Fruit fly (Drosophila melanogaster) whole organism, embryonic: ENCODE measurements around the gene shv.
A peak's percentile ranks its signal among the peaks of the same experiment; 100 is the strongest.

Experiments used
- ATbp ChIP-seq: fragments of 200-800 bp; sonication (Bioruptor generic); optimal IDR thresholded peaks from 2 replicates; lab custom pipeline; 2017; ENCODE audit warnings: missing biosample characterization, mild to moderate bottlenecking, missing genetic modification characterization, missing genetic modification reagents
- B-H1 ChIP-seq: fragments of 200-800 bp; sonication (Bioruptor generic); IDR thresholded peaks from 3 replicates; pipeline ENCODE4 v1.3.6; 2022; ENCODE audit warnings: missing biosample characterization, missing genetic modification characterization
- C15 ChIP-seq: fragments of 200-800 bp; sonication (Bioruptor generic); IDR thresholded peaks from 3 replicates; pipeline ENCODE4 v1.3.6; 2022; ENCODE audit warnings: missing biosample characterization, missing genetic modification characterization
- CG10209 ChIP-seq: fragments of 200-800 bp; sonication (Bioruptor generic); optimal IDR thresholded peaks from 3 replicates; lab custom pipeline; 2017; ENCODE audit warnings: missing biosample characterization, mild to moderate bottlenecking, missing genetic modification characterization, missing genetic modification reagents
- CG10462 ChIP-seq: fragments of 200-800 bp; sonication (Bioruptor generic); optimal IDR thresholded peaks from 2 replicates; lab custom pipeline; 2016; ENCODE audit warnings: missing biosample characterization, missing genetic modification characterization
- CG12299 ChIP-seq: fragments of 200-800 bp; sonication (Bioruptor generic); optimal IDR thresholded peaks from 2 replicates; lab custom pipeline; 2018; ENCODE audit warnings: missing biosample characterization, mild to moderate bottlenecking, missing genetic modification characterization
- CG12769 ChIP-seq: fragments of 200-800 bp; sonication (Bioruptor generic); optimal IDR thresholded peaks from 2 replicates; lab custom pipeline; 2019; ENCODE audit warnings: missing biosample characterization, mild to moderate bottlenecking, missing genetic modification characterization, moderate library complexity
- CG13775 ChIP-seq: fragments of 200-800 bp; sonication (Bioruptor generic); optimal IDR thresholded peaks from 3 replicates; lab custom pipeline; 2017; ENCODE audit warnings: missing biosample characterization, mild to moderate bottlenecking, missing genetic modification characterization
- CG14667 ChIP-seq: fragments of 200-800 bp; sonication (Bioruptor generic); IDR thresholded peaks from 2 replicates; pipeline ENCODE4 v1.3.6; 2022; ENCODE audit warnings: missing biosample characterization, missing genetic modification characterization
- CG14710 ChIP-seq: fragments of 200-800 bp; sonication (Bioruptor generic); optimal IDR thresholded peaks from 3 replicates; lab custom pipeline; 2019; ENCODE audit warnings: missing biosample characterization, mild to moderate bottlenecking, missing genetic modification characterization, moderate library complexity
- CG15479 ChIP-seq: fragments of 200-800 bp; sonication (Bioruptor generic); optimal IDR thresholded peaks from 3 replicates; lab custom pipeline; 2019; ENCODE audit warnings: missing biosample characterization, mild to moderate bottlenecking, missing genetic modification characterization, moderate library complexity
- CG17359 ChIP-seq: fragments of 200-800 bp; sonication (Bioruptor generic); optimal IDR thresholded peaks from 3 replicates; lab custom pipeline; 2018; ENCODE audit warnings: missing biosample characterization, mild to moderate bottlenecking, missing genetic modification characterization, moderate library complexity
- CG17568 ChIP-seq: fragments of 200-800 bp; sonication (Bioruptor generic); optimal IDR thresholded peaks from 2 replicates; lab custom pipeline; 2018; ENCODE audit warnings: missing biosample characterization, mild to moderate bottlenecking, missing genetic modification characterization, moderate library complexity
- CG17612 ChIP-seq: fragments of 200-800 bp; sonication (Bioruptor generic); IDR thresholded peaks from 2 replicates; pipeline ENCODE4 v1.3.6; 2022; ENCODE audit warnings: missing biosample characterization, missing genetic modification characterization
- CG18262 ChIP-seq: fragments of 200-800 bp; optimal IDR thresholded peaks from 3 replicates; lab custom pipeline; 2019; ENCODE audit warnings: missing biosample characterization, mild to moderate bottlenecking, missing genetic modification characterization, moderate library complexity
- CG18476 ChIP-seq: fragments of 200-800 bp; sonication (Bioruptor generic); optimal IDR thresholded peaks from 2 replicates; lab custom pipeline; 2016; ENCODE audit warnings: missing biosample characterization, mild to moderate bottlenecking, missing genetic modification characterization
- CG34224 ChIP-seq: fragments of 200-800 bp; sonication (Bioruptor generic); IDR thresholded peaks from 3 replicates; pipeline ENCODE4 v1.3.6; 2022; ENCODE audit warnings: missing biosample characterization, missing genetic modification characterization; ENCODE audit not compliant: partially characterized antibody
- CG3838 ChIP-seq: fragments of 200-800 bp; sonication (Bioruptor generic); optimal IDR thresholded peaks from 3 replicates; lab custom pipeline; 2016; ENCODE audit warnings: missing biosample characterization, missing genetic modification characterization
- CG3847 ChIP-seq: fragments of 200-800 bp; sonication (Bioruptor generic); IDR thresholded peaks from 2 replicates; pipeline ENCODE4 v1.3.6; 2022; ENCODE audit warnings: missing biosample characterization, missing genetic modification characterization
- CG3995 ChIP-seq: fragments of 200-800 bp; sonication (Bioruptor generic); optimal IDR thresholded peaks from 3 replicates; lab custom pipeline; 2016; ENCODE audit warnings: missing biosample characterization, missing genetic modification characterization
- CG42726 ChIP-seq: fragments of 200-800 bp; sonication (Bioruptor generic); IDR thresholded peaks from 2 replicates; pipeline ENCODE4 v1.3.6; 2022; ENCODE audit warnings: missing biosample characterization, missing genetic modification characterization; ENCODE audit not compliant: partially characterized antibody
- CG6254 ChIP-seq: fragments of 200-800 bp; sonication (Bioruptor generic); optimal IDR thresholded peaks from 3 replicates; lab custom pipeline; 2017; ENCODE audit warnings: mild to moderate bottlenecking, missing biosample characterization, missing genetic modification reagents, missing genetic modification characterization
- CG6791 ChIP-seq: fragments of 200-800 bp; sonication (Bioruptor generic); IDR thresholded peaks from 3 replicates; pipeline ENCODE4 v1.3.6; 2022; ENCODE audit warnings: missing biosample characterization, missing genetic modification characterization; ENCODE audit not compliant: partially characterized antibody
- CG8765 ChIP-seq: fragments of 200-800 bp; sonication (Bioruptor generic); IDR thresholded peaks from 2 replicates; pipeline ENCODE4 v1.3.6; 2022; ENCODE audit warnings: missing biosample characterization, missing genetic modification characterization
- D19A ChIP-seq: fragments of 200-800 bp; optimal IDR thresholded peaks from 3 replicates; lab custom pipeline; 2019; ENCODE audit warnings: missing biosample characterization, mild to moderate bottlenecking, missing genetic modification characterization, moderate library complexity
- Dfd ChIP-seq, 2 experiments: fragments of >200 bp; optimal IDR thresholded peaks; 2 replicates each; lab custom pipeline; 2017; ENCODE audit warnings: missing biosample characterization in 2 of 2, missing genetic modification characterization in 2 of 2
- Drgx ChIP-seq: fragments of 200-800 bp; sonication (Bioruptor generic); IDR thresholded peaks from 2 replicates; pipeline ENCODE4 v1.3.6; 2022; ENCODE audit warnings: missing biosample characterization, missing genetic modification characterization
- HLH4C ChIP-seq: fragments of 200-800 bp; sonication (Bioruptor generic); IDR thresholded peaks from 3 replicates; pipeline ENCODE4 v1.3.6; 2022; ENCODE audit warnings: missing biosample characterization, missing genetic modification characterization; ENCODE audit not compliant: partially characterized antibody
- HLH54F ChIP-seq: fragments of 200-800 bp; sonication (Bioruptor generic); optimal IDR thresholded peaks from 3 replicates; lab custom pipeline; 2016; ENCODE audit warnings: missing biosample characterization, missing genetic modification characterization
- Hr3 ChIP-seq: fragments of 200-800 bp; sonication (Bioruptor generic); optimal IDR thresholded peaks from 3 replicates; lab custom pipeline; 2016; ENCODE audit warnings: missing biosample characterization, missing genetic modification characterization
- Hr78 ChIP-seq, 2 experiments: fragments of 200-800 bp in 1 of 2; fragments of >200 bp in 1 of 2; sonication (Bioruptor generic) in 1 of 2; optimal IDR thresholded peaks; 2 replicates each; lab custom pipeline; 2017 to 2019; ENCODE audit warnings: missing biosample characterization in 2 of 2, missing genetic modification characterization in 2 of 2, mild to moderate bottlenecking in 1 of 2, moderate library complexity in 1 of 2
- Jarid2 ChIP-seq: fragments of 200-800 bp; sonication (Bioruptor generic); optimal IDR thresholded peaks from 3 replicates; lab custom pipeline; 2017; ENCODE audit warnings: mild to moderate bottlenecking, missing biosample characterization, missing genetic modification reagents, missing genetic modification characterization
- Lim3 ChIP-seq: fragments of 200-800 bp; sonication (Bioruptor generic); IDR thresholded peaks from 2 replicates; pipeline ENCODE4 v1.3.6; 2022; ENCODE audit warnings: missing biosample characterization, missing genetic modification characterization
- Max ChIP-seq: fragments of 200-800 bp; sonication (Bioruptor generic); optimal IDR thresholded peaks from 2 replicates; lab custom pipeline; 2016; ENCODE audit warnings: missing biosample characterization, mild to moderate bottlenecking, missing genetic modification characterization
- NC2α ChIP-seq: fragments of 200-800 bp; sonication (Bioruptor generic); optimal IDR thresholded peaks from 2 replicates; lab custom pipeline; 2016; ENCODE audit warnings: missing biosample characterization, missing genetic modification characterization
- TFAM ChIP-seq: fragments of 200-800 bp; sonication (Bioruptor generic); optimal IDR thresholded peaks from 2 replicates; lab custom pipeline; 2017; ENCODE audit warnings: missing biosample characterization, missing genetic modification characterization, inconsistent platforms
- bsh ChIP-seq, 2 experiments: fragments of 200-800 bp; sonication (Bioruptor generic); optimal IDR thresholded peaks; 2 replicates each; lab custom pipeline; 2017 to 2018; ENCODE audit warnings: mild to moderate bottlenecking in 2 of 2, missing biosample characterization in 2 of 2, missing genetic modification characterization in 2 of 2, moderate library complexity in 1 of 2
- caup ChIP-seq: fragments of 200-800 bp; sonication (Bioruptor generic); optimal IDR thresholded peaks from 3 replicates; lab custom pipeline; 2017; ENCODE audit warnings: missing biosample characterization, mild to moderate bottlenecking, missing genetic modification characterization, moderate library complexity; ENCODE audit not compliant: severe bottlenecking
- disco-r ChIP-seq: fragments of 200-800 bp; sonication (Bioruptor generic); optimal IDR thresholded peaks from 2 replicates; lab custom pipeline; 2016; ENCODE audit warnings: missing biosample characterization, missing genetic modification characterization
- ham ChIP-seq: fragments of 200-800 bp; sonication (Bioruptor generic); IDR thresholded peaks from 2 replicates; pipeline ENCODE4 v1.3.6; 2022; ENCODE audit warnings: missing biosample characterization, missing genetic modification characterization
- ind ChIP-seq: fragments of 200-800 bp; sonication (Bioruptor generic); optimal IDR thresholded peaks from 3 replicates; lab custom pipeline; 2016; ENCODE audit warnings: missing biosample characterization, missing genetic modification characterization
- insv ChIP-seq, 2 experiments: fragments of 200-800 bp; sonication (Bioruptor generic); optimal IDR thresholded peaks; 3 replicates each; lab custom pipeline; 2016 to 2018; ENCODE audit warnings: missing biosample characterization in 2 of 2, missing genetic modification characterization in 2 of 2
- psq ChIP-seq: fragments of 200-800 bp; sonication (Bioruptor generic); optimal IDR thresholded peaks from 2 replicates; lab custom pipeline; 2017; ENCODE audit warnings: missing biosample characterization, missing genetic modification characterization
- salm ChIP-seq: fragments of 200-800 bp; sonication (Bioruptor generic); optimal IDR thresholded peaks from 2 replicates; lab custom pipeline; 2018; ENCODE audit warnings: missing biosample characterization, mild to moderate bottlenecking, missing genetic modification characterization
- sim ChIP-seq: fragments of 200-800 bp; sonication (Bioruptor generic); IDR thresholded peaks from 2 replicates; pipeline ENCODE4 v1.3.6; 2022; ENCODE audit warnings: missing biosample characterization, missing genetic modification characterization
- tio ChIP-seq: fragments of 200-800 bp; sonication (Bioruptor generic); optimal IDR thresholded peaks from 2 replicates; lab custom pipeline; 2017; ENCODE audit warnings: missing biosample characterization, missing genetic modification characterization, inconsistent platforms
- unpg ChIP-seq: fragments of 200-800 bp; sonication (Bioruptor generic); optimal IDR thresholded peaks from 3 replicates; lab custom pipeline; 2018; ENCODE audit warnings: missing biosample characterization, mild to moderate bottlenecking, missing genetic modification characterization, moderate library complexity
- z ChIP-seq: fragments of 200-800 bp; sonication (Bioruptor generic); IDR thresholded peaks from 3 replicates; pipeline ENCODE4 v1.3.6; 2022; ENCODE audit warnings: missing biosample characterization, missing genetic modification characterization

shv gene

dm6 chr2L:479483-480195, 26.7 kb downstream of the shv start, which contains the start of gene cbt (continued):
- TF ChIP-seq CG10462 (peak; percentile 94), CG17568 (GFP tag; lab: Kevin White, UChicago) (peak; percentile 96), sim (GFP tag; lab: Robert Waterston, UW) (no peak), CG6254 (GFP tag; lab: Kevin White, UChicago) (peak; percentile 94), salm (tag; lab: Kevin White, UChicago) (peak; percentile 95), unpg (GFP tag; lab: Kevin White, UChicago) (peak; percentile 98), CG8765 (GFP tag; lab: Robert Waterston, UW) (no peak), Max (GFP tag; lab: Kevin White, UChicago) (peak; percentile 96), Dfd (GFP tag; optimal IDR thresholded peaks at IDR 0.05; lab: Kevin White, UChicago) (peak in 1 of 2 experiments; percentile 66), ind (GFP tag; lab: Kevin White, UChicago) (peak; percentile 99), CG18262 (tag; lab: Kevin White, UChicago) (peak; percentile 97), B-H1 (GFP tag; lab: Robert Waterston, UW) (no peak), Drgx (GFP tag; lab: Robert Waterston, UW) (no peak), HLH4C (GFP tag; lab: Robert Waterston, UW) (no peak), CG10209 (GFP tag; lab: Kevin White, UChicago) (peak; percentile 97), CG12299 (tag; lab: Kevin White, UChicago) (peak; percentile 97), Hr3 (GFP tag; lab: Kevin White, UChicago) (peak; percentile 96), z (GFP tag; lab: Robert Waterston, UW) (no peak), CG42726 (GFP tag; lab: Robert Waterston, UW) (no peak), bsh (GFP tag; optimal IDR thresholded peaks at IDR 0.05; lab: Kevin White, UChicago) (peak; percentile 96 to 97), TFAM (GFP tag; lab: Kevin White, UChicago) (peak; percentile 84), CG3847 (GFP tag; lab: Robert Waterston, UW) (no peak), CG12769 (peak; percentile 99), Hr78 (GFP tag; optimal IDR thresholded peaks at IDR 0.05; lab: Kevin White, UChicago) (peak in 1 of 2 experiments; percentile 100), HLH54F (peak; percentile 98), CG3838 (peak; percentile 91), insv (GFP tag; optimal IDR thresholded peaks at IDR 0.05; lab: Kevin White, UChicago) (peak; percentile 74 to 79), psq (GFP tag; lab: Kevin White, UChicago) (peak; percentile 92), C15 (GFP tag; lab: Robert Waterston, UW) (no peak), D19A (tag; lab: Kevin White, UChicago) (peak; percentile 94), CG17359 (tag; lab: Kevin White, UChicago) (peak; percentile 98), CG34224 (GFP tag; lab: Robert Waterston, UW) (no peak), CG6791 (GFP tag; lab: Robert Waterston, UW) (no peak), caup (GFP tag; lab: Kevin White, UChicago) (peak; percentile 97), NC2α (GFP tag; lab: Kevin White, UChicago) (peak; percentile 93), CG3995 (GFP tag; lab: Kevin White, UChicago) (peak; percentile 75), Lim3 (GFP tag; lab: Robert Waterston, UW) (no peak), ATbp (GFP tag; lab: Kevin White, UChicago) (peak; percentile 97), tio (GFP tag; lab: Kevin White, UChicago) (peak; percentile 96), CG14667 (no peak), Jarid2 (peak; percentile 75), CG17612 (GFP tag; lab: Robert Waterston, UW) (no peak), ham (GFP tag; lab: Robert Waterston, UW) (no peak), CG18476 (GFP tag; lab: Kevin White, UChicago) (peak; percentile 95), CG13775 (GFP tag; lab: Kevin White, UChicago) (peak; percentile 96), CG14710 (peak; percentile 95), disco-r (GFP tag; lab: Kevin White, UChicago) (peak; percentile 96), CG15479 (GFP tag; lab: Kevin White, UChicago) (no peak)
